Fruit fly (Drosophila melanogaster): ENCODE results near the gene nSyb.

nSyb gene

DNA sequence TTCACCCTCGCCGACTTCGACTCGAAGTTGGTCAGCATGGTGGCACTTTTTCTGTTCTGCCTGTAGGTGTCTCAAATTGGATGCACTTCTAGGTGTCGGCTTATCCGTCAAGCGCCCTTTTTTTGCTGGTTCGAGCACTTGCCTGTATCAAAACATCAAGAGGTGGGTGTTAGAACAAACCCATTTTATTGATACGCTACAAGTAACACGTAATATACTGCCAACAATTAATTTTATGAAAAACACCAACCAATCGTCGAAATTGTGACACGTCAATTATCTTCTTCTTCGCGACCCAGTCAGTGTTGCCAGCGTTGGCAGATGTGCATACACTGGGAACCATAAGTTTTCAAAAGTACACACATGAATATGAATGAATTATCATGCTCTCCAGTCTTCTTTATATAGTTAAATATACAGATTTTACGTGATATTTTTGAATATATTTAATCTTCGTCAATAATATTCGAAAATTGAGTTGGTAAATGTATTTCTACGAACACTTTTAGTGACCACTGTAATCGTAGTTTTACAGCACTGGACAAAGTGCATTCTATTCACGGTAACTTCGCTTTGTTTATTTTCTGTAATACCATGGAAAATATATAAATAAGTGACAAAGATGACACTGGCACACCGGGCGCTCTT, 7.5 kb upstream of the nSyb start, which contains the start of the genes alphaCOP and CG13919 (continued):
- TF ChIP-seq Met (GFP tag; optimal IDR thresholded peaks at IDR 0.05) (peak; percentile 98), Hr38 (GFP tag; optimal IDR thresholded peaks at IDR 0.05) (peak; percentile 70), fd59A (GFP tag; optimal IDR thresholded peaks at IDR 0.05) (peak; percentile 96), fkh (GFP tag; optimal IDR thresholded peaks at IDR 0.05) (peak; percentile 94), Hr4 (GFP tag; optimal IDR thresholded peaks at IDR 0.05) (peak; percentile 98), fd85E (GFP tag; optimal IDR thresholded peaks at IDR 0.05) (no peak), CG1621 (tag; optimal IDR thresholded peaks at IDR 0.05) (peak; percentile 95), acj6 (GFP tag; optimal IDR thresholded peaks at IDR 0.05) (peak; percentile 99), net (GFP tag; optimal IDR thresholded peaks at IDR 0.05) (peak; percentile 96)

DNA sequence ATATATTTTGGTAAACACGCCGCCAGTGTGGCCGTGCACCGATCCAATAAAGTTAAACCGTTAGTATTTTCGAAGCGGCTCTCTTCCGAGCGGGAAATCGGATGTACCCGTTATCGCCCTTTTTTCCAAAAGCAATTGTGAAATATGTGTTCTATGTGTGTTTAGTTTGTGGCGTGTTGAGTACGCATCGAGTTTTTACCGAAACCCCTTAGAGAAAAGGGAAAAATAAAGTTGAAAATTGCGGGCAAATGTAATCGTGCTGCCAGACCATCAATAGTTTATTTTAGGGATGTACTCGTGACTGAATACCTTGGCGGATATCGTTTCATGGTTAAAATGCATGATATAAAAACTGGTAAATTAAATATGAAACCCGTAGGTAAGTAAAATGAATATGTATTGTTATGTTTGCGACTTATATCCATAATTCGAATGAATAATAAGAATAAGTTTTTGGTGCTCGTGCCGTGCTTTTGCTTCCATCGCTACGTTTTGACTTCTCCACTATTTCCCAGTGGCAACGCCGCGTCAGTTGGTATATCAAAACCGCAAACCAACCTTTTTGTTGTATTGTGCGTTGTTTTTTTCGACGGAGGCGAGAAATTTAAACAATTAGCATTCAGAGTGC, 1.7 kb upstream of the nSyb start, which contains the start of the genes Mettl2 and Bgb:
Mettl2 (minus strand) TSS at position 51 of the 628 bp plus-strand sequence.
Bgb (plus strand) TSS at position 527 of the 628 bp plus-strand sequence.
- TF ChIP-seq CG11294 (GFP tag; IDR thresholded peaks at IDR 0.05), result peak; percentile 54; the same call in 1 of the 2 replicates
- TF ChIP-seq Smox (GFP tag; optimal IDR thresholded peaks at IDR 0.05), result peak; percentile 73
- no peak for TF ChIP-seq net (GFP tag; optimal IDR thresholded peaks at IDR 0.05)
- TF ChIP-seq Sox102F (GFP tag; optimal IDR thresholded peaks at IDR 0.05), result no peak
- peak; percentile 74 for TF ChIP-seq CG3919 (GFP tag; optimal IDR thresholded peaks at IDR 0.05)
- TF ChIP-seq fd85E (GFP tag; optimal IDR thresholded peaks at IDR 0.05), result no peak
- TF ChIP-seq Sox15 (GFP tag; optimal IDR thresholded peaks at IDR 0.05), result peak; percentile 79
- TF ChIP-seq CG34406 (GFP tag; optimal IDR thresholded peaks at IDR 0.05), result peak; percentile 58
- TF ChIP-seq CG11902 (GFP tag; optimal IDR thresholded peaks at IDR 0.05), result peak; percentile 79
- no peak for TF ChIP-seq CG15336 (GFP tag; IDR thresholded peaks at IDR 0.05)
- TF ChIP-seq CG3032 (tag; optimal IDR thresholded peaks at IDR 0.05), result peak; percentile 81
- peak; percentile 85 for TF ChIP-seq esn (GFP tag; optimal IDR thresholded peaks at IDR 0.05)
- peak; percentile 40 for TF ChIP-seq CG7368 (GFP tag; optimal IDR thresholded peaks at IDR 0.05)
- peak in 1 of 2 experiments; percentile 29 for TF ChIP-seq salr (GFP tag; optimal IDR thresholded peaks at IDR 0.05)
- no peak for TF ChIP-seq dsx (GFP tag; optimal IDR thresholded peaks at IDR 0.05; ENCODE audit: poor library complexity, severe bottlenecking)
- no peak for TF ChIP-seq Hr38 (GFP tag; optimal IDR thresholded peaks at IDR 0.05)
- peak; percentile 85 for TF ChIP-seq Ets21C (GFP tag; optimal IDR thresholded peaks at IDR 0.05)
- peak; percentile 90 for TF ChIP-seq CG31627 (GFP tag; optimal IDR thresholded peaks at IDR 0.05)
- TF ChIP-seq CG6792 (GFP tag; optimal IDR thresholded peaks at IDR 0.05), result peak; percentile 75
- TF ChIP-seq fd59A (GFP tag; optimal IDR thresholded peaks at IDR 0.05), result peak; percentile 32
- TF ChIP-seq Eip93F (GFP tag; optimal IDR thresholded peaks at IDR 0.05), result no peak
- TF ChIP-seq CG1621 (tag; optimal IDR thresholded peaks at IDR 0.05), result peak; percentile 47
- no peak for TF ChIP-seq spab (GFP tag; optimal IDR thresholded peaks at IDR 0.05)
- no peak for TF ChIP-seq Eip75B (GFP tag; optimal IDR thresholded peaks at IDR 0.05)
- peak; percentile 90 for TF ChIP-seq Hr39 (GFP tag; optimal IDR thresholded peaks at IDR 0.05)
- no peak for TF ChIP-seq pdm3 (GFP tag; optimal IDR thresholded peaks at IDR 0.05)
- TF ChIP-seq CG8632 (GFP tag; optimal IDR thresholded peaks at IDR 0.05), result peak; percentile 51
- no peak for TF ChIP-seq vri (GFP tag; optimal IDR thresholded peaks at IDR 0.05)
- peak; percentile 83 for TF ChIP-seq CG6163 (GFP tag; IDR thresholded peaks at IDR 0.05)
- no peak for TF ChIP-seq CG6276 (GFP tag; optimal IDR thresholded peaks at IDR 0.05)
- peak; percentile 82 for TF ChIP-seq acj6 (GFP tag; optimal IDR thresholded peaks at IDR 0.05)
- peak; percentile 81 for TF ChIP-seq Hr4 (GFP tag; optimal IDR thresholded peaks at IDR 0.05)
- peak; percentile 68; the same call in 1 of the 2 replicates for TF ChIP-seq Gug (GFP tag; IDR thresholded peaks at IDR 0.05)
- no peak for TF ChIP-seq CG6808 (GFP tag; optimal IDR thresholded peaks at IDR 0.05)
- TF ChIP-seq fkh (GFP tag; optimal IDR thresholded peaks at IDR 0.05), result no peak
- no peak for TF ChIP-seq Lpt (GFP tag; optimal IDR thresholded peaks at IDR 0.05)
- TF ChIP-seq CG10669 (GFP tag; optimal IDR thresholded peaks at IDR 0.05), result no peak
- TF ChIP-seq eg (GFP tag; IDR thresholded peaks at IDR 0.05), result peak; percentile 73; the same call in 2 of the 3 replicates
- no peak for TF ChIP-seq CG6854 (GFP tag; optimal IDR thresholded peaks at IDR 0.05)
- peak; percentile 78 for TF ChIP-seq Sox14 (GFP tag; optimal IDR thresholded peaks at IDR 0.05)
- TF ChIP-seq Blimp-1 (GFP tag; optimal IDR thresholded peaks at IDR 0.05), result no peak
- TF ChIP-seq CG16779 (tag; optimal IDR thresholded peaks at IDR 0.05), result no peak
- peak; percentile 53 for TF ChIP-seq CG8119 (GFP tag; IDR thresholded peaks at IDR 0.05)
- TF ChIP-seq Ets96B (tag; optimal IDR thresholded peaks at IDR 0.05), result peak; percentile 63
- no peak for TF ChIP-seq OdsH (GFP tag; optimal IDR thresholded peaks at IDR 0.05)

Data from whole organism, prepupa.